Worm (Caenorhabditis elegans): ENCODE measurements around the gene epac-1.

ce11 chrIII:10149910-10150309 lies 39.1 kb upstream of the epac-1 start:
- TF ChIP-seq nfya-1 (tag; optimal IDR thresholded peaks at IDR 0.05; ENCODE audit: insufficient read depth) (no peak), mdl-1 (tag; optimal IDR thresholded peaks at IDR 0.05) (no peak), elt-2 (tag; optimal IDR thresholded peaks at IDR 0.05) (no peak), nhr-28 (tag; optimal IDR thresholded peaks at IDR 0.05) (no peak), aly-2 (tag; optimal IDR thresholded peaks at IDR 0.05) (no peak), ztf-4 (tag; optimal IDR thresholded peaks at IDR 0.05) (no peak), lin-39 (tag; optimal IDR thresholded peaks at IDR 0.05) (no peak), zag-1 (tag; optimal IDR thresholded peaks at IDR 0.05) (no peak), nhr-11 (tag; optimal IDR thresholded peaks at IDR 0.05) (no peak), ama-1 (optimal IDR thresholded peaks at IDR 0.05) (no peak), tbx-2 (tag; optimal IDR thresholded peaks at IDR 0.05) (no peak), nhr-77 (tag; optimal IDR thresholded peaks at IDR 0.05) (no peak), unc-39 (tag; optimal IDR thresholded peaks at IDR 0.05) (no peak)
